Fruit fly (Drosophila melanogaster) whole organism, prepupa: ENCODE data around the gene D19B.

ENCODE experiments used
- Blimp-1 ChIP-seq: fragments of 200-800 bp; sonication (Bioruptor generic); optimal IDR thresholded peaks from 3 replicates; lab custom pipeline; 2017; ENCODE audit warnings: missing biosample characterization, missing genetic modification characterization, mild to moderate bottlenecking, moderate library complexity, missing genetic modification reagents
- CG11902 ChIP-seq: fragments of 200-800 bp; sonication (Bioruptor generic); optimal IDR thresholded peaks from 3 replicates; lab custom pipeline; 2016; ENCODE audit warnings: missing biosample characterization, missing genetic modification characterization
- CG15336 ChIP-seq: fragments of 200-800 bp; sonication (Bioruptor generic); IDR thresholded peaks from 2 replicates; pipeline ENCODE4 v1.3.6; 2022; ENCODE audit warnings: missing biosample characterization, missing genetic modification characterization
- CG1621 ChIP-seq: fragments of 200-800 bp; sonication (Bioruptor generic); optimal IDR thresholded peaks from 3 replicates; lab custom pipeline; 2018; ENCODE audit warnings: missing biosample characterization, mild to moderate bottlenecking, missing genetic modification characterization
- CG3032 ChIP-seq: fragments of 200-800 bp; optimal IDR thresholded peaks from 2 replicates; lab custom pipeline; 2019; ENCODE audit warnings: missing biosample characterization, mild to moderate bottlenecking, missing genetic modification characterization, moderate library complexity
- CG31627 ChIP-seq: fragments of 200-800 bp; sonication (Bioruptor generic); optimal IDR thresholded peaks from 3 replicates; lab custom pipeline; 2016; ENCODE audit warnings: missing biosample characterization, missing genetic modification characterization
- CG32006 ChIP-seq: fragments of 200-800 bp; sonication (Bioruptor generic); optimal IDR thresholded peaks from 3 replicates; lab custom pipeline; 2017; ENCODE audit warnings: missing biosample characterization, mild to moderate bottlenecking, missing genetic modification characterization
- CG6163 ChIP-seq: fragments of 200-800 bp; sonication (Bioruptor generic); IDR thresholded peaks from 3 replicates; pipeline ENCODE4 v1.3.6; 2022; ENCODE audit warnings: missing biosample characterization, missing genetic modification characterization
- CG6792 ChIP-seq: fragments of 200-800 bp; sonication (Bioruptor generic); optimal IDR thresholded peaks from 3 replicates; lab custom pipeline; 2016; ENCODE audit warnings: missing biosample characterization, missing genetic modification characterization
- CG6854 ChIP-seq: fragments of 200-800 bp; sonication (Bioruptor generic); optimal IDR thresholded peaks from 2 replicates; lab custom pipeline; 2017; ENCODE audit warnings: missing biosample characterization, mild to moderate bottlenecking, missing genetic modification characterization
- CG8119 ChIP-seq: fragments of 200-800 bp; sonication (Bioruptor generic); IDR thresholded peaks from 3 replicates; pipeline ENCODE4 v1.3.6; 2022; ENCODE audit warnings: missing biosample characterization, missing genetic modification characterization
- CG8319 ChIP-seq: fragments of 200-800 bp; sonication (Bioruptor generic); optimal IDR thresholded peaks from 3 replicates; lab custom pipeline; 2016; ENCODE audit warnings: missing biosample characterization, missing genetic modification characterization
- CG8632 ChIP-seq: fragments of 200-800 bp; sonication (Bioruptor generic); optimal IDR thresholded peaks from 3 replicates; lab custom pipeline; 2016; ENCODE audit warnings: missing biosample characterization, missing genetic modification characterization
- Eip78C ChIP-seq: fragments of 200-800 bp; sonication (Bioruptor generic); peaks from one replicate; lab custom pipeline; 2016; ENCODE audit warnings: missing biosample characterization, missing genetic modification characterization
- Ets96B ChIP-seq: fragments of 200-800 bp; optimal IDR thresholded peaks from 2 replicates; lab custom pipeline; 2019; ENCODE audit warnings: missing biosample characterization, mild to moderate bottlenecking, missing genetic modification characterization, moderate library complexity
- Gug ChIP-seq: fragments of 200-800 bp; sonication (Bioruptor generic); IDR thresholded peaks from 2 replicates; pipeline ENCODE4 v1.3.6; 2022; ENCODE audit warnings: missing biosample characterization, missing genetic modification characterization
- Hr39 ChIP-seq: fragments of 200-800 bp; sonication (Bioruptor generic); optimal IDR thresholded peaks from 2 replicates; lab custom pipeline; 2016; ENCODE audit warnings: missing biosample characterization, missing genetic modification characterization
- Hr4 ChIP-seq: fragments of 200-800 bp; sonication (Bioruptor generic); optimal IDR thresholded peaks from 3 replicates; lab custom pipeline; 2016; ENCODE audit warnings: missing biosample characterization, missing genetic modification characterization
- Lpt ChIP-seq: fragments of 200-800 bp; sonication (Bioruptor generic); optimal IDR thresholded peaks from 3 replicates; lab custom pipeline; 2016; ENCODE audit warnings: missing biosample characterization, missing genetic modification characterization
- Met ChIP-seq: fragments of 200-800 bp; sonication (Bioruptor generic); optimal IDR thresholded peaks from 3 replicates; lab custom pipeline; 2016; ENCODE audit warnings: missing biosample characterization, missing genetic modification characterization
- OdsH ChIP-seq: fragments of 200-800 bp; sonication (Bioruptor generic); optimal IDR thresholded peaks from 3 replicates; lab custom pipeline; 2016; ENCODE audit warnings: missing biosample characterization, missing genetic modification characterization
- Smox ChIP-seq: fragments of 200-800 bp; sonication (Bioruptor generic); optimal IDR thresholded peaks from 3 replicates; lab custom pipeline; 2016; ENCODE audit warnings: missing biosample characterization, missing genetic modification characterization
- Sox15 ChIP-seq: fragments of 200-800 bp; sonication (Bioruptor generic); optimal IDR thresholded peaks from 3 replicates; lab custom pipeline; 2016; ENCODE audit warnings: missing biosample characterization, missing genetic modification characterization
- acj6 ChIP-seq: fragments of 200-800 bp; sonication (Bioruptor generic); optimal IDR thresholded peaks from 3 replicates; lab custom pipeline; 2016; ENCODE audit warnings: missing biosample characterization, missing genetic modification characterization
- cyc ChIP-seq: fragments of 200-800 bp; sonication (Bioruptor generic); optimal IDR thresholded peaks from 3 replicates; lab custom pipeline; 2016; ENCODE audit warnings: missing biosample characterization, missing genetic modification characterization
- dsx ChIP-seq: fragments of 200-800 bp; optimal IDR thresholded peaks from 3 replicates; lab custom pipeline; 2019; ENCODE audit warnings: missing biosample characterization, mild to moderate bottlenecking, missing genetic modification characterization, moderate library complexity; ENCODE audit not compliant: poor library complexity, severe bottlenecking
- eg ChIP-seq: fragments of 200-800 bp; sonication (Bioruptor generic); IDR thresholded peaks from 3 replicates; pipeline ENCODE4 v1.3.6; 2022; ENCODE audit warnings: missing biosample characterization, missing genetic modification characterization
- esn ChIP-seq: fragments of 200-800 bp; sonication (Bioruptor generic); optimal IDR thresholded peaks from 2 replicates; lab custom pipeline; 2016; ENCODE audit warnings: missing biosample characterization, mild to moderate bottlenecking, missing genetic modification characterization, moderate library complexity
- fd59A ChIP-seq: fragments of 200-800 bp; sonication (Bioruptor generic); optimal IDR thresholded peaks from 2 replicates; lab custom pipeline; 2017; ENCODE audit warnings: missing biosample characterization, mild to moderate bottlenecking, missing genetic modification characterization, missing genetic modification reagents
- fkh ChIP-seq: fragments of 200-800 bp; sonication (Bioruptor generic); optimal IDR thresholded peaks from 3 replicates; lab custom pipeline; 2017; ENCODE audit warnings: missing biosample characterization, mild to moderate bottlenecking, missing genetic modification characterization, moderate library complexity
- lz ChIP-seq: fragments of 200-800 bp; sonication (Bioruptor generic); optimal IDR thresholded peaks from 3 replicates; lab custom pipeline; 2016; ENCODE audit warnings: missing biosample characterization, missing genetic modification characterization
- net ChIP-seq: fragments of 200-800 bp; sonication (Bioruptor generic); optimal IDR thresholded peaks from 3 replicates; lab custom pipeline; 2016; ENCODE audit warnings: missing biosample characterization, missing genetic modification characterization
- salr ChIP-seq, 2 experiments: fragments of 200-800 bp; sonication (Bioruptor generic); optimal IDR thresholded peaks; 3 replicates each; lab custom pipeline; 2016 to 2018; ENCODE audit warnings: missing biosample characterization in 2 of 2, missing genetic modification characterization in 2 of 2, mild to moderate bottlenecking in 1 of 2
- spab ChIP-seq: fragments of 200-800 bp; sonication (Bioruptor generic); optimal IDR thresholded peaks from 2 replicates; lab custom pipeline; 2017; ENCODE audit warnings: missing biosample characterization, mild to moderate bottlenecking, missing genetic modification characterization, missing genetic modification reagents
- topi ChIP-seq: fragments of 200-800 bp; sonication (Bioruptor generic); optimal IDR thresholded peaks from 3 replicates; lab custom pipeline; 2016; ENCODE audit warnings: missing biosample characterization, missing genetic modification characterization
- vri ChIP-seq: fragments of 200-800 bp; sonication (Bioruptor generic); optimal IDR thresholded peaks from 3 replicates; lab custom pipeline; 2016; ENCODE audit warnings: missing biosample characterization, mild to moderate bottlenecking, missing genetic modification characterization

Gene D19B

DNA sequence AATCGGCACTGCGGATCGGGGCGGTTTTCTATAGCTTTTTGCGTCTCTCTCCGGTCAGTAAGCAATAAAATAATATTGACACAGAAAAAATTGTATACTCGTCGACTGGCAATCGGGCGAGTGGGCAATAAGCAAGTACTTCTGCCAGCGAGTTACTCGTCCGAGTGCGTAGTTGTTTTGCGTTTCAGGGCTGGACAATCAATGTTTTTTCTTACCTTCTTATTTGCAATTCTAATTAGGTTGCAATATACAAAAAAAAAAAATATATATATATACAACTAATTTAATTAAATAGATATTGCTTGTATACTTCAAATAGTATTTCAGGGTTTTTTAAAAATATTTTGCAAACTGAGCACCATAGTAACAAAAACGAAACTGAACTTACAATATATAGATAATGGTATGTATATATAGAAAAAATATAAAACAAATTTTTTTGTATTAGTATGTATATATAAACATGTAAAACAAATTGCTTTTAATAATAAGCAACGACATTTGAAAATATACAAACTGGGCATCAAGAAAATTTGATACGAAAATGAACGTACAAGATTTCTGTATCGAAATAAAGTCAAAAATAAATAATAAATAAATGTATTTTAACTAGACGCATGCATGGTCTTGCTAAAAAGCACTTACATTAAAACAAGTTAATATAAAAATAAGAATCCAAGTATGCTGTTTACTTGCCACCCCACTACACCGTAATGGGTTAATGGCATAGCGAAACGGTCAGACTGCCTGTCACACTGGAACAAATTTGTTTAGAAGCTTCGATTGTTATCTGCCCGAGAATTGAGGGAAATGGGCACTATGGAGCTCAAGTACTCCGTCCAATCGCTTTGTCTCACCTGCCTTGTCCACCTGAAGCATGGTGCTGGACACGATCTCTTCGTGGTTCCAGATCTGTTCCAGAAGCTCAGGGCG, 4.5 kb upstream of the D19B start, which contains the start of the genes D19A and CG7386 (continued):
- peak; percentile 50 for TF ChIP-seq CG15336 (GFP tag; lab: Robert Waterston, UW)
- peak; percentile 67 for TF ChIP-seq esn
- peak; percentile 46 for TF ChIP-seq cyc (GFP tag; lab: Kevin White, UChicago)
- TF ChIP-seq CG32006 (GFP tag; lab: Kevin White, UChicago), result peak; percentile 56
- no peak for TF ChIP-seq net
- peak; percentile 1 for TF ChIP-seq fd59A (GFP tag; lab: Kevin White, UChicago)
- TF ChIP-seq CG11902 (GFP tag; lab: Kevin White, UChicago), result peak; percentile 26
- peak; percentile 49 for TF ChIP-seq Hr4
- peak; percentile 34 for TF ChIP-seq CG6792 (GFP tag; lab: Kevin White, UChicago)
- peak; percentile 42 for TF ChIP-seq Gug
- peak; percentile 32 for TF ChIP-seq CG8632 (GFP tag; lab: Kevin White, UChicago)
- peak; percentile 10 for TF ChIP-seq Lpt (GFP tag; lab: Kevin White, UChicago)
- TF ChIP-seq topi, result peak; percentile 50
- TF ChIP-seq CG8119 (GFP tag; lab: Robert Waterston, UW), result peak; percentile 25; the same call in 1 of the 3 replicates
- peak; percentile 11 for TF ChIP-seq Ets96B (tag; lab: Kevin White, UChicago)
- TF ChIP-seq eg (GFP tag; lab: Robert Waterston, UW), result peak; percentile 53; the same call in 2 of the 3 replicates
- peak; percentile 56 for TF ChIP-seq lz (GFP tag; lab: Kevin White, UChicago)
- TF ChIP-seq fkh (GFP tag; lab: Kevin White, UChicago), result peak; percentile 89
- TF ChIP-seq CG3032, result peak; percentile 42
- peak; percentile 59 for TF ChIP-seq Met (GFP tag; lab: Kevin White, UChicago)
- peak; percentile 19 for TF ChIP-seq dsx (GFP tag; lab: Kevin White, UChicago)

DNA sequence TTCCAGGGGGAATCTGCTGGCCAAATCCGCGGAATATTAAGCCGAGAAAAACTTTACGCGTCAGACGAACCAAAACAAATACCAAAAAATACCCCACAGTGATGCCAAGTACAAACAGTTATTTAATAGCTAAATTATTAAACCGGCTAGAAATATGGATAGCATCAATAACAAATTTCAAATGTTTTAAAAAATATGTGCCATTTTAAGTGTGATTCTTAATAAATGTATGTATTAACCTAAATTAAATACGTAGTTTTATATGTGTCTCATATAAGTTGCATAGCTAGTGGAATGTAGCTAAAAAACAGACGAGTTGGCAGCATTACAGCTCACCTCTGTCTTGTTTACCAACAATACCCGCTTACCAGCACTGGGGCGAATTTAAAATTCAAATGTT, 2.9 kb downstream of the D19B start, which contains the start of gene CG10274:
TSS of gene CG10274 (minus strand) at position 54 of the 400 bp plus-strand sequence.
- TF ChIP-seq cyc (GFP tag; lab: Kevin White, UChicago), result peak; percentile 71
- TF ChIP-seq Eip78C, result no peak
- TF ChIP-seq salr (GFP tag; optimal IDR thresholded peaks at IDR 0.05; lab: Kevin White, UChicago), result peak in 1 of 2 experiments; percentile 22
- TF ChIP-seq CG8319, result peak; percentile 52
- peak; percentile 34 for TF ChIP-seq fd59A (GFP tag; lab: Kevin White, UChicago)
- no peak for TF ChIP-seq Met (GFP tag; lab: Kevin White, UChicago)
- no peak for TF ChIP-seq vri (GFP tag; lab: Kevin White, UChicago)
- no peak for TF ChIP-seq Blimp-1 (GFP tag; lab: Kevin White, UChicago)
- TF ChIP-seq Hr39, result peak; percentile 82
- no peak for TF ChIP-seq OdsH (GFP tag; lab: Kevin White, UChicago)
- no peak for TF ChIP-seq spab (GFP tag; lab: Kevin White, UChicago)
- peak; percentile 46 for TF ChIP-seq CG6792 (GFP tag; lab: Kevin White, UChicago)
- peak; percentile 64 for TF ChIP-seq Ets96B (tag; lab: Kevin White, UChicago)
- TF ChIP-seq net, result no peak
- TF ChIP-seq fkh (GFP tag; lab: Kevin White, UChicago), result peak; percentile 98
- peak; percentile 78 for TF ChIP-seq CG3032
- TF ChIP-seq Smox (GFP tag; lab: Kevin White, UChicago), result no peak
- TF ChIP-seq eg (GFP tag; lab: Robert Waterston, UW), result peak; percentile 36; the same call in 1 of the 3 replicates
- TF ChIP-seq Sox15 (GFP tag; lab: Kevin White, UChicago), result peak; percentile 74
- no peak for TF ChIP-seq CG6854 (GFP tag; lab: Kevin White, UChicago)
- TF ChIP-seq lz (GFP tag; lab: Kevin White, UChicago), result peak; percentile 77
- peak; percentile 79 for TF ChIP-seq esn
- TF ChIP-seq CG11902 (GFP tag; lab: Kevin White, UChicago), result peak; percentile 63
- TF ChIP-seq Gug, result peak; percentile 43; the same call in 1 of the 2 replicates
- TF ChIP-seq CG6163 (GFP tag; lab: Robert Waterston, UW), result peak; percentile 42; the same call in 2 of the 3 replicates
- TF ChIP-seq CG15336 (GFP tag; lab: Robert Waterston, UW), result no peak
- peak; percentile 82 for TF ChIP-seq CG31627 (GFP tag; lab: Kevin White, UChicago)
- no peak for TF ChIP-seq acj6 (GFP tag; lab: Kevin White, UChicago)
- peak; percentile 33 for TF ChIP-seq CG1621 (tag; lab: Kevin White, UChicago)
